Worm (Caenorhabditis elegans) whole organism, L1 larva: ENCODE data around the gene B0034.5.
A peak's percentile ranks its signal among the peaks of the same experiment; 100 is the strongest.

Experiments used
- C04F5.9 ChIP-seq: sonication (generic microtip); optimal IDR thresholded peaks from 2 replicates; lab custom pipeline; 2016; ENCODE audit warnings: missing genetic modification characterization, missing compliant biosample characterization
- alr-1 ChIP-seq: fragments of 200-800 bp; sonication (Bioruptor generic); optimal IDR thresholded peaks from 2 replicates; lab custom pipeline; 2018; ENCODE audit warnings: borderline replicate concordance, mild to moderate bottlenecking, missing genetic modification characterization, missing compliant biosample characterization
- blmp-1 ChIP-seq: fragments of 150-350 bp; optimal IDR thresholded peaks from 2 replicates; lab custom pipeline; 2014; ENCODE audit warnings: missing biosample characterization, missing genetic modification characterization
- ceh-63 ChIP-seq: fragments of 200-800 bp; sonication (Bioruptor generic); optimal IDR thresholded peaks from 2 replicates; lab custom pipeline; 2018; ENCODE audit warnings: mild to moderate bottlenecking, missing genetic modification characterization, missing compliant biosample characterization
- dpl-1 ChIP-seq, 3 experiments: fragments of 150-350 bp in 2 of 3; sonication (generic microtip) in 1 of 3; optimal IDR thresholded peaks; 2 replicates each; lab custom pipeline; 2014 to 2017; ENCODE audit warnings: missing biosample characterization in 3 of 3, missing genetic modification characterization in 3 of 3, missing genetic modification reagents in 3 of 3
- dsc-1 ChIP-seq: sonication (generic microtip); optimal IDR thresholded peaks from 2 replicates; lab custom pipeline; 2016; ENCODE audit warnings: mild to moderate bottlenecking, missing genetic modification characterization, missing compliant biosample characterization
- efl-1 ChIP-seq, 4 experiments: fragments of 150-350 bp; optimal IDR thresholded peaks in 3 of 4; peaks in 1 of 4; 1 replicate in 1 of 4; 2 replicates in 3 of 4; lab custom pipeline; 2014; ENCODE audit warnings: missing biosample characterization in 2 of 4, missing genetic modification characterization in 2 of 4, missing genetic modification reagents in 2 of 4
- efl-3 ChIP-seq: fragments of 200-800 bp; sonication (Bioruptor generic); optimal IDR thresholded peaks from 2 replicates; lab custom pipeline; 2018; ENCODE audit warnings: mild to moderate bottlenecking, missing genetic modification characterization, missing compliant biosample characterization
- elt-2 ChIP-seq: sonication (generic microtip); optimal IDR thresholded peaks from 2 replicates; lab custom pipeline; 2016; ENCODE audit warnings: missing genetic modification characterization, mild to moderate bottlenecking, inconsistent platforms, missing compliant biosample characterization, missing genetic modification reagents
- ets-5 ChIP-seq: fragments of 200-800 bp; sonication (Bioruptor generic); IDR thresholded peaks from 2 replicates; pipeline ENCODE4 v1.3.6; 2022; ENCODE audit warnings: missing genetic modification characterization, missing compliant biosample characterization
- fkh-8 ChIP-seq: sonication (generic microtip); optimal IDR thresholded peaks from 2 replicates; lab custom pipeline; 2016; ENCODE audit warnings: mild to moderate bottlenecking, missing genetic modification characterization, missing compliant biosample characterization
- fos-1 ChIP-seq: fragments of 150-350 bp; optimal IDR thresholded peaks from 2 replicates; lab custom pipeline; 2014; ENCODE audit warnings: missing biosample characterization, missing genetic modification characterization
- grh-1 ChIP-seq: fragments of 200-800 bp; sonication (Bioruptor generic); IDR thresholded peaks from 2 replicates; pipeline ENCODE4 v1.3.6; 2022; ENCODE audit warnings: missing genetic modification reagents, missing genetic modification characterization, missing compliant biosample characterization
- hlh-17 ChIP-seq: fragments of 200-800 bp; sonication (Bioruptor generic); optimal IDR thresholded peaks from 2 replicates; lab custom pipeline; 2018; ENCODE audit warnings: missing genetic modification characterization, mild to moderate bottlenecking, missing compliant biosample characterization, moderate library complexity, borderline replicate concordance
- isw-1 ChIP-seq: fragments of 200-800 bp; sonication (Bioruptor generic); IDR thresholded peaks from 2 replicates; pipeline ENCODE4 v1.3.6; 2022; ENCODE audit warnings: missing genetic modification characterization, missing compliant biosample characterization
- lin-13 ChIP-seq: fragments of 150-350 bp; optimal IDR thresholded peaks from 2 replicates; lab custom pipeline; 2014; ENCODE audit warnings: missing biosample characterization, missing genetic modification reagents, missing genetic modification characterization
- lin-14 ChIP-seq: fragments of 200-800 bp; sonication (Bioruptor generic); optimal IDR thresholded peaks from 2 replicates; lab custom pipeline; 2018; ENCODE audit warnings: mild to moderate bottlenecking, missing genetic modification characterization, moderate library complexity, missing compliant biosample characterization
- lin-35 ChIP-seq, 2 experiments: fragments of 150-350 bp; optimal IDR thresholded peaks; 2 replicates each; lab custom pipeline; 2014; ENCODE audit warnings: missing biosample characterization in 2 of 2, missing genetic modification characterization in 2 of 2, missing genetic modification reagents in 2 of 2
- lsy-2 ChIP-seq, 2 experiments: fragments of 150-350 bp; optimal IDR thresholded peaks; 2 replicates each; lab custom pipeline; 2014; ENCODE audit warnings: missing biosample characterization in 2 of 2, missing genetic modification characterization in 2 of 2
- mab-9 ChIP-seq: fragments of 200-800 bp; sonication (Bioruptor generic); IDR thresholded peaks from 2 replicates; pipeline ENCODE4 v1.3.6; 2022; ENCODE audit warnings: missing genetic modification reagents, missing genetic modification characterization, missing compliant biosample characterization
- mep-1 ChIP-seq: fragments of 150-350 bp; optimal IDR thresholded peaks from 2 replicates; lab custom pipeline; 2014; ENCODE audit warnings: missing biosample characterization, missing genetic modification characterization
- nhr-11 ChIP-seq: fragments of 150-350 bp; optimal IDR thresholded peaks from 2 replicates; lab custom pipeline; 2014; ENCODE audit warnings: missing biosample characterization, missing genetic modification characterization
- nhr-19 ChIP-seq: fragments of 200-800 bp; sonication (Bioruptor generic); conservative IDR thresholded peaks from 2 replicates; pipeline ENCODE4 v1.3.6; 2022; ENCODE audit warnings: missing genetic modification characterization, missing compliant biosample characterization
- nhr-47 ChIP-seq: sonication (generic microtip); optimal IDR thresholded peaks from 2 replicates; lab custom pipeline; 2016; ENCODE audit warnings: mild to moderate bottlenecking, missing genetic modification characterization, moderate library complexity, missing compliant biosample characterization
- nhr-71 ChIP-seq: sonication (generic microtip); optimal IDR thresholded peaks from 2 replicates; lab custom pipeline; 2016; ENCODE audit warnings: mild to moderate bottlenecking, missing genetic modification characterization, moderate library complexity, missing compliant biosample characterization
- nhr-76 ChIP-seq: sonication (generic microtip); optimal IDR thresholded peaks from 2 replicates; lab custom pipeline; 2017; ENCODE audit warnings: missing biosample characterization, missing genetic modification characterization
- nhr-77 ChIP-seq: fragments of 150-350 bp; optimal IDR thresholded peaks from 2 replicates; lab custom pipeline; 2014; ENCODE audit warnings: missing biosample characterization, missing genetic modification characterization
- nhr-85 ChIP-seq: sonication (generic microtip); peaks from one replicate; lab custom pipeline; 2016; ENCODE audit warnings: missing genetic modification characterization, inconsistent platforms, missing compliant biosample characterization
- nhr-90 ChIP-seq: sonication (generic microtip); optimal IDR thresholded peaks from 2 replicates; lab custom pipeline; 2016; ENCODE audit warnings: mild to moderate bottlenecking, missing genetic modification characterization, missing compliant biosample characterization; ENCODE audit not compliant: poor library complexity
- pag-3 ChIP-seq: sonication (generic microtip); optimal IDR thresholded peaks from 2 replicates; lab custom pipeline; 2017; ENCODE audit warnings: missing genetic modification characterization, mild to moderate bottlenecking, missing compliant biosample characterization, antibody characterized with exemption, borderline replicate concordance; ENCODE audit not compliant: insufficient read depth
- pax-3 ChIP-seq: fragments of 200-800 bp; sonication (Bioruptor generic); optimal IDR thresholded peaks from 2 replicates; lab custom pipeline; 2018; ENCODE audit warnings: mild to moderate bottlenecking, missing genetic modification characterization, moderate library complexity, missing compliant biosample characterization
- pqm-1 ChIP-seq: sonication (generic microtip); optimal IDR thresholded peaks from 3 replicates; lab custom pipeline; 2017; ENCODE audit warnings: missing biosample characterization, missing genetic modification characterization
- rnt-1 ChIP-seq: sonication (generic microtip); optimal IDR thresholded peaks from 2 replicates; lab custom pipeline; 2016; ENCODE audit warnings: mild to moderate bottlenecking, missing genetic modification characterization, moderate library complexity, missing compliant biosample characterization
- skn-1 ChIP-seq: fragments of 150-350 bp; optimal IDR thresholded peaks from 2 replicates; lab custom pipeline; 2014; ENCODE audit warnings: missing biosample characterization, missing genetic modification characterization
- snu-23 ChIP-seq: sonication (generic microtip); optimal IDR thresholded peaks from 2 replicates; lab custom pipeline; 2016; ENCODE audit warnings: missing genetic modification characterization, missing compliant biosample characterization
- tbx-2 ChIP-seq: sonication (generic microtip); optimal IDR thresholded peaks from 2 replicates; lab custom pipeline; 2016; ENCODE audit warnings: missing genetic modification characterization, missing compliant biosample characterization
- tlp-1 ChIP-seq: fragments of 150-350 bp; optimal IDR thresholded peaks from 2 replicates; lab custom pipeline; 2014; ENCODE audit warnings: missing biosample characterization, missing genetic modification characterization
- unc-86 ChIP-seq: sonication (generic microtip); optimal IDR thresholded peaks from 2 replicates; lab custom pipeline; 2016; ENCODE audit warnings: missing genetic modification characterization, missing compliant biosample characterization
- unc-98 ChIP-seq: fragments of 200-800 bp; sonication (Bioruptor generic); IDR thresholded peaks from 2 replicates; pipeline ENCODE4 v1.3.6; 2022; ENCODE audit warnings: missing genetic modification characterization, missing compliant biosample characterization
- zag-1 ChIP-seq: fragments of 150-350 bp; optimal IDR thresholded peaks from 2 replicates; lab custom pipeline; 2014; ENCODE audit warnings: missing biosample characterization, missing genetic modification characterization
- ztf-4 ChIP-seq: fragments of 150-350 bp; optimal IDR thresholded peaks from 2 replicates; lab custom pipeline; 2014; ENCODE audit warnings: missing biosample characterization, missing genetic modification characterization

B0034.5 gene

DNA sequence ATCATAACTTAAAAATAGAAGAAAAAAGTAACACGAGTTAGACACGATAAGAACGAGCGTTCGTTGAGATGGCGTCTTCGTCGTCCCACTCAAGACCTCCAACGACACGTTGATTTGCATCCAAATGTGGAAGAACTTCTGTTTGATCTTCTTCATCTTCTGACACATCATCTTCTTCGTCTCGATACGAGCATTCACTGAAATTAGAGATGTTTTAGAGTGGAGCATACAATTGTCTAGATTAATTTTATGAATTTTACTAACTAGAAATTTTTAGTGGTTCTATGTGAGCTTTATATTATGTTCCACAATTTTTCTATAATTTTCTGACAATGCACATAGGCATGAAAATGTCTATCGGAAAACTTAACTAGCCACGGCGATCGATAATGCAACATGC is 29.0 kb downstream of the B0034.5 start:
- no peak for TF ChIP-seq nhr-77
- no peak for TF ChIP-seq efl-1 (optimal IDR thresholded peaks at IDR 0.05; lab: Kevin White, UChicago)
- TF ChIP-seq efl-1 (GFP tag; optimal IDR thresholded peaks at IDR 0.05 in 1 of 2; lab: Kevin White, UChicago): peak in 1 of 2 experiments; percentile 83

DNA sequence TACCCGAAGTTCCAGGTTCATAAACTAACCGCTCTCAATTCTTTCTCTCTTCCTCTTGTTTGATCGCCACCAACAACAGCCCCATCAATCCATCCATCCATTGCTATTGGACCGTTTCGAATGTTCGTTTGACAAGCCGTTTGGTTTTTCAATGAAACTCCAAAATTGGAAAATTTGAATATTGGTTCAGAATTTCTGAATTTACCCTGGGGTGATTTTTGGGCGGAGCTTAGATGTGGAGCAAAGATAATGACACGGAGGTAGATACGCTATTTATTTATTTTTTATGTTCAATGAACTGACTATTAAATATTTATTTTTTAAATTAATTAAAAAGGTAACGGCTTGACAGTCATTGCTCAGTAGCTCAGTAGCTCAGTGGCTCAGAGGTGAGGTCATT is 30.5 kb downstream of the B0034.5 start, which contains the start of gene B0034.2:
Gene B0034.2, minus strand, starts transcription at position 101 of the 400 bp plus-strand sequence.
- TF ChIP-seq lin-14 (GFP tag; lab: Kevin White, UChicago) (no peak), dsc-1 (no peak), nhr-77 (no peak), alr-1 (tag; lab: Kevin White, UChicago) (no peak), nhr-11 (tag; lab: Kevin White, UChicago) (no peak), unc-98 (GFP tag; lab: Robert Waterston, UW) (no peak), lsy-2 (tag; optimal IDR thresholded peaks at IDR 0.05; lab: Kevin White, UChicago) (no peak), ets-5 (GFP tag; lab: Robert Waterston, UW) (no peak), C04F5.9 (tag; lab: Kevin White, UChicago) (no peak), lin-13 (GFP tag; lab: Kevin White, UChicago) (no peak), nhr-76 (tag; lab: Kevin White, UChicago) (no peak), tbx-2 (tag; lab: Kevin White, UChicago) (no peak), pax-3 (no peak), elt-2 (tag; lab: Kevin White, UChicago) (no peak)

DNA sequence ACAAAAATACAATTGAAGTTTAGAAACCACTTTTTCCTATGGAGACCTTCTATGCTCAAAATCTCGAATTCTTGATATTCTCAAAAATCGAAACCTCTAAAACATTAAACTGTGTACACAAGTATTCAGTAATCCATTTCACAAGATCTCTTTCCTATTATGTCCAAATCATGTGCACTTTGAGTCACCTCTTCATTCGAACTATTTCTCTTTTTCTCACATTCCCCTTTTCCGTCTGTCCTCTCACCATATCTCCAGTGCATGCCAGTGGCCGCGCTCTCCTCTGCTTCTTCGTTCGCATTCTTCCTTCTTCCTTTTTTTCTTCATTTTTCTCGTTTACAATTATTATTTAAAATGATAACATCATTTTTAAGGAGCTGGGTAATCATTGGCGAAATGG is 32.2 kb downstream of the B0034.5 start, which contains the start of gene F28B12.1:
Gene F28B12.1, plus strand, starts transcription at position 335 of the 400 bp plus-strand sequence.
- TF ChIP-seq fkh-8 (tag; lab: Kevin White, UChicago) (peak; percentile 86), mep-1 (tag; lab: Kevin White, UChicago) (peak; percentile 44), nhr-19 (no peak), efl-1 (optimal IDR thresholded peaks at IDR 0.05; lab: Kevin White, UChicago) (peak in 1 of 2 experiments; percentile 9), efl-1 (GFP tag; optimal IDR thresholded peaks at IDR 0.05 in 1 of 2; lab: Kevin White, UChicago) (no peak), nhr-47 (tag; lab: Kevin White, UChicago) (peak; percentile 21), nhr-90 (tag; lab: Kevin White, UChicago) (no peak), hlh-17 (GFP tag; lab: Kevin White, UChicago) (no peak), grh-1 (no peak), blmp-1 (tag; lab: Kevin White, UChicago) (peak; percentile 0), snu-23 (GFP tag; lab: Kevin White, UChicago) (peak; percentile 12), tlp-1 (tag; lab: Kevin White, UChicago) (no peak), nhr-71 (tag; lab: Kevin White, UChicago) (peak; percentile 43), lin-14 (GFP tag; lab: Kevin White, UChicago) (peak; percentile 54), dsc-1 (peak; percentile 65), lsy-2 (tag; optimal IDR thresholded peaks at IDR 0.05; lab: Kevin White, UChicago) (peak in 1 of 2 experiments; percentile 21)
- TF ChIP-seq, all 84 proteins: peak for 10

DNA sequence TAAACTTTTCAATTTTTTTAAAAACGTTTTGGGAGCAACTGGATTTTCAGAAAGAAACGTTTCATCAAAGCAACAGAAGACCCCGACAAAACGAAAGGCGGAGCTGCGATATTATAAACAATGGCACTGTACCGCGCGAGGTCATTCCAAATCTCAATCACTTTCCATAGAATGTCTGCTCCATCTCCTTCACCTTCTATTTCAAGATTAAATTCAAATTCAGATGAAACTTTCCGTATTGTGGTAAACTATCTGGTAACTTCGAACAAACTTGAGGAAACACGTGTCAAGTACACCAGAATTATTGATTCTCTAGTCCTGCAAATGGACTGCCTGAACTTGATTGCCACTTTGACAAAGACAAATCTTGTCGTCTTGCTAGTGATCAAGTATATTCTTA is 34.0 kb downstream of the B0034.5 start, which contains the start of gene F28B12.6:
Gene F28B12.6, plus strand, starts transcription at position 49 of the 400 bp plus-strand sequence.
- no peak for TF ChIP-seq fos-1 (tag; lab: Kevin White, UChicago)
- TF ChIP-seq rnt-1 (tag; lab: Kevin White, UChicago): peak; percentile 18
- TF ChIP-seq ztf-4 (tag; lab: Kevin White, UChicago): peak; percentile 8
- TF ChIP-seq isw-1 (GFP tag; lab: Robert Waterston, UW): no peak
- peak; percentile 3 for TF ChIP-seq nhr-85 (tag; lab: Kevin White, UChicago)
- no peak for TF ChIP-seq mab-9 (GFP tag; lab: Robert Waterston, UW)
- TF ChIP-seq efl-1 (optimal IDR thresholded peaks at IDR 0.05; lab: Kevin White, UChicago): no peak
- peak in 1 of 2 experiments; percentile 56 for TF ChIP-seq efl-1 (GFP tag; optimal IDR thresholded peaks at IDR 0.05 in 1 of 2; lab: Kevin White, UChicago)

DNA sequence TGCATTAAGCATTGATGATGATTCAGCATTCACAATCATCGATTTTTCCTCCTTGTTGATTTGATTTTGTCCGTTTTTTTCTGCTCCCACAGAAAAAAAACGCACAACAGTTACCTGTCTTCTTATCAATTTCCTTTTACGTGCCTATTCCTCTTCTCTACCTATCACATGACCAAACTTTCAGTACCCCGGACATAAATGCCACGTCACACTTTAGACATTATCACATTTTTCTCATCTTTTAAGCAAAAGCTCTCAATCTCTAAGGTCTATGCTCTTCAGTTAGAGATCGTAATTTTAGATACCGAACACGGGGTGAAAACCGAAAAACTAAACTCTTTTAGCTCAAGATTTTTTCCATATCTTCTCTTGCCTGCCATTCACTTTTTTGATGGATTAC is 38.8 kb downstream of the B0034.5 start:
- peak in 1 of 2 experiments; percentile 23 for TF ChIP-seq lsy-2 (tag; optimal IDR thresholded peaks at IDR 0.05; lab: Kevin White, UChicago)
- no peak for TF ChIP-seq pqm-1
- TF ChIP-seq skn-1 (tag; lab: Kevin White, UChicago): no peak
- no peak for TF ChIP-seq C04F5.9 (tag; lab: Kevin White, UChicago)
- no peak for TF ChIP-seq ets-5 (GFP tag; lab: Robert Waterston, UW)
- TF ChIP-seq efl-1 (optimal IDR thresholded peaks at IDR 0.05; lab: Kevin White, UChicago): no peak
- TF ChIP-seq efl-1 (GFP tag; optimal IDR thresholded peaks at IDR 0.05 in 1 of 2; lab: Kevin White, UChicago): peak in 1 of 2 experiments; percentile 68
- TF ChIP-seq lin-14 (GFP tag; lab: Kevin White, UChicago): peak; percentile 20
- TF ChIP-seq lin-35 (GFP tag; optimal IDR thresholded peaks at IDR 0.05; lab: Kevin White, UChicago): peak in 1 of 2 experiments; percentile 63
- TF ChIP-seq ceh-63 (GFP tag; lab: Kevin White, UChicago): no peak
- no peak for TF ChIP-seq efl-3 (GFP tag; lab: Kevin White, UChicago)
- TF ChIP-seq mab-9 (GFP tag; lab: Robert Waterston, UW): no peak
- TF ChIP-seq zag-1 (tag; lab: Kevin White, UChicago): no peak
- TF ChIP-seq dpl-1 (GFP tag; optimal IDR thresholded peaks at IDR 0.05; lab: Kevin White, UChicago): no peak
- TF ChIP-seq unc-86 (tag; lab: Kevin White, UChicago): no peak
- TF ChIP-seq elt-2 (tag; lab: Kevin White, UChicago): peak; percentile 74
- no peak for TF ChIP-seq pag-3
- no peak for TF ChIP-seq fkh-8 (tag; lab: Kevin White, UChicago)
- TF ChIP-seq pax-3: no peak
